Fruit fly (Drosophila melanogaster) whole organism, prepupa: ENCODE measurements around the gene CG31465.

ENCODE experiments used
- CG10631 ChIP-seq: fragments of 200-800 bp; sonication (Bioruptor generic); optimal IDR thresholded peaks from 2 replicates; lab custom pipeline; 2016; ENCODE audit warnings: missing biosample characterization, missing genetic modification characterization
- CG11762 ChIP-seq: fragments of 200-800 bp; sonication (Bioruptor generic); optimal IDR thresholded peaks from 3 replicates; lab custom pipeline; 2016; ENCODE audit warnings: missing biosample characterization, missing genetic modification characterization; ENCODE audit not compliant: insufficient read depth
- CG1621 ChIP-seq: fragments of 200-800 bp; sonication (Bioruptor generic); optimal IDR thresholded peaks from 3 replicates; lab custom pipeline; 2018; ENCODE audit warnings: missing biosample characterization, mild to moderate bottlenecking, missing genetic modification characterization
- CG32006 ChIP-seq: fragments of 200-800 bp; sonication (Bioruptor generic); optimal IDR thresholded peaks from 3 replicates; lab custom pipeline; 2017; ENCODE audit warnings: missing biosample characterization, mild to moderate bottlenecking, missing genetic modification characterization
- CG34406 ChIP-seq: fragments of 200-800 bp; sonication (Bioruptor generic); optimal IDR thresholded peaks from 3 replicates; lab custom pipeline; 2016; ENCODE audit warnings: missing biosample characterization, missing genetic modification characterization
- CG4318 ChIP-seq: fragments of 200-800 bp; sonication (Bioruptor generic); optimal IDR thresholded peaks from 3 replicates; lab custom pipeline; 2017; ENCODE audit warnings: missing biosample characterization, mild to moderate bottlenecking, missing genetic modification characterization
- CG6163 ChIP-seq: fragments of 200-800 bp; sonication (Bioruptor generic); IDR thresholded peaks from 3 replicates; pipeline ENCODE4 v1.3.6; 2022; ENCODE audit warnings: missing biosample characterization, missing genetic modification characterization
- CG6276 ChIP-seq: fragments of 200-800 bp; sonication (Bioruptor generic); optimal IDR thresholded peaks from 2 replicates; lab custom pipeline; 2017; ENCODE audit warnings: missing biosample characterization, mild to moderate bottlenecking, missing genetic modification characterization
- CG6792 ChIP-seq: fragments of 200-800 bp; sonication (Bioruptor generic); optimal IDR thresholded peaks from 3 replicates; lab custom pipeline; 2016; ENCODE audit warnings: missing biosample characterization, missing genetic modification characterization
- CG6854 ChIP-seq: fragments of 200-800 bp; sonication (Bioruptor generic); optimal IDR thresholded peaks from 2 replicates; lab custom pipeline; 2017; ENCODE audit warnings: missing biosample characterization, mild to moderate bottlenecking, missing genetic modification characterization
- CG7368 ChIP-seq: fragments of 200-800 bp; sonication (Bioruptor generic); optimal IDR thresholded peaks from 3 replicates; lab custom pipeline; 2016; ENCODE audit warnings: missing biosample characterization, missing genetic modification characterization
- CG8632 ChIP-seq: fragments of 200-800 bp; sonication (Bioruptor generic); optimal IDR thresholded peaks from 3 replicates; lab custom pipeline; 2016; ENCODE audit warnings: missing biosample characterization, missing genetic modification characterization
- CG9139 ChIP-seq: fragments of 200-800 bp; sonication (Bioruptor generic); optimal IDR thresholded peaks from 3 replicates; lab custom pipeline; 2017; ENCODE audit warnings: missing biosample characterization, mild to moderate bottlenecking, missing genetic modification characterization
- Eip75B ChIP-seq: fragments of 200-800 bp; sonication (Bioruptor generic); optimal IDR thresholded peaks from 3 replicates; lab custom pipeline; 2016; ENCODE audit warnings: missing biosample characterization, missing genetic modification characterization
- Eip78C ChIP-seq: fragments of 200-800 bp; sonication (Bioruptor generic); peaks from one replicate; lab custom pipeline; 2016; ENCODE audit warnings: missing biosample characterization, missing genetic modification characterization
- Ets21C ChIP-seq: fragments of 200-800 bp; sonication (Bioruptor generic); optimal IDR thresholded peaks from 3 replicates; lab custom pipeline; 2016; ENCODE audit warnings: missing biosample characterization, missing genetic modification characterization
- Ets96B ChIP-seq: fragments of 200-800 bp; optimal IDR thresholded peaks from 2 replicates; lab custom pipeline; 2019; ENCODE audit warnings: missing biosample characterization, mild to moderate bottlenecking, missing genetic modification characterization, moderate library complexity
- Gug ChIP-seq: fragments of 200-800 bp; sonication (Bioruptor generic); IDR thresholded peaks from 2 replicates; pipeline ENCODE4 v1.3.6; 2022; ENCODE audit warnings: missing biosample characterization, missing genetic modification characterization
- Hr39 ChIP-seq: fragments of 200-800 bp; sonication (Bioruptor generic); optimal IDR thresholded peaks from 2 replicates; lab custom pipeline; 2016; ENCODE audit warnings: missing biosample characterization, missing genetic modification characterization
- Hr4 ChIP-seq: fragments of 200-800 bp; sonication (Bioruptor generic); optimal IDR thresholded peaks from 3 replicates; lab custom pipeline; 2016; ENCODE audit warnings: missing biosample characterization, missing genetic modification characterization
- Lpt ChIP-seq: fragments of 200-800 bp; sonication (Bioruptor generic); optimal IDR thresholded peaks from 3 replicates; lab custom pipeline; 2016; ENCODE audit warnings: missing biosample characterization, missing genetic modification characterization
- Met ChIP-seq: fragments of 200-800 bp; sonication (Bioruptor generic); optimal IDR thresholded peaks from 3 replicates; lab custom pipeline; 2016; ENCODE audit warnings: missing biosample characterization, missing genetic modification characterization
- OdsH ChIP-seq: fragments of 200-800 bp; sonication (Bioruptor generic); optimal IDR thresholded peaks from 3 replicates; lab custom pipeline; 2016; ENCODE audit warnings: missing biosample characterization, missing genetic modification characterization
- Smox ChIP-seq: fragments of 200-800 bp; sonication (Bioruptor generic); optimal IDR thresholded peaks from 3 replicates; lab custom pipeline; 2016; ENCODE audit warnings: missing biosample characterization, missing genetic modification characterization
- Sox102F ChIP-seq: fragments of 200-800 bp; sonication (Bioruptor generic); optimal IDR thresholded peaks from 2 replicates; lab custom pipeline; 2016; ENCODE audit warnings: missing biosample characterization, mild to moderate bottlenecking, missing genetic modification characterization
- Sox14 ChIP-seq: fragments of 200-800 bp; sonication (Bioruptor generic); optimal IDR thresholded peaks from 3 replicates; lab custom pipeline; 2016; ENCODE audit warnings: missing biosample characterization, missing genetic modification characterization
- Sox15 ChIP-seq: fragments of 200-800 bp; sonication (Bioruptor generic); optimal IDR thresholded peaks from 3 replicates; lab custom pipeline; 2016; ENCODE audit warnings: missing biosample characterization, missing genetic modification characterization
- achi ChIP-seq: fragments of 200-800 bp; sonication (Bioruptor generic); optimal IDR thresholded peaks from 3 replicates; lab custom pipeline; 2016; ENCODE audit warnings: missing biosample characterization, missing genetic modification characterization
- cyc ChIP-seq: fragments of 200-800 bp; sonication (Bioruptor generic); optimal IDR thresholded peaks from 3 replicates; lab custom pipeline; 2016; ENCODE audit warnings: missing biosample characterization, missing genetic modification characterization
- dsx ChIP-seq: fragments of 200-800 bp; optimal IDR thresholded peaks from 3 replicates; lab custom pipeline; 2019; ENCODE audit warnings: missing biosample characterization, mild to moderate bottlenecking, missing genetic modification characterization, moderate library complexity; ENCODE audit not compliant: poor library complexity, severe bottlenecking
- esn ChIP-seq: fragments of 200-800 bp; sonication (Bioruptor generic); optimal IDR thresholded peaks from 2 replicates; lab custom pipeline; 2016; ENCODE audit warnings: missing biosample characterization, mild to moderate bottlenecking, missing genetic modification characterization, moderate library complexity
- fd59A ChIP-seq: fragments of 200-800 bp; sonication (Bioruptor generic); optimal IDR thresholded peaks from 2 replicates; lab custom pipeline; 2017; ENCODE audit warnings: missing biosample characterization, mild to moderate bottlenecking, missing genetic modification characterization, missing genetic modification reagents
- fd85E ChIP-seq: fragments of 200-800 bp; sonication (Bioruptor generic); optimal IDR thresholded peaks from 3 replicates; lab custom pipeline; 2016; ENCODE audit warnings: missing biosample characterization, missing genetic modification characterization
- lz ChIP-seq: fragments of 200-800 bp; sonication (Bioruptor generic); optimal IDR thresholded peaks from 3 replicates; lab custom pipeline; 2016; ENCODE audit warnings: missing biosample characterization, missing genetic modification characterization
- net ChIP-seq: fragments of 200-800 bp; sonication (Bioruptor generic); optimal IDR thresholded peaks from 3 replicates; lab custom pipeline; 2016; ENCODE audit warnings: missing biosample characterization, missing genetic modification characterization
- pdm3 ChIP-seq: fragments of 200-800 bp; sonication (Bioruptor generic); optimal IDR thresholded peaks from 3 replicates; lab custom pipeline; 2016; ENCODE audit warnings: missing biosample characterization, missing genetic modification characterization
- salr ChIP-seq, 2 experiments: fragments of 200-800 bp; sonication (Bioruptor generic); optimal IDR thresholded peaks; 3 replicates each; lab custom pipeline; 2016 to 2018; ENCODE audit warnings: missing biosample characterization in 2 of 2, missing genetic modification characterization in 2 of 2, mild to moderate bottlenecking in 1 of 2
- spab ChIP-seq: fragments of 200-800 bp; sonication (Bioruptor generic); optimal IDR thresholded peaks from 2 replicates; lab custom pipeline; 2017; ENCODE audit warnings: missing biosample characterization, mild to moderate bottlenecking, missing genetic modification characterization, missing genetic modification reagents
- svp ChIP-seq: fragments of 200-800 bp; sonication (Bioruptor generic); peaks from one replicate; lab custom pipeline; 2016; ENCODE audit warnings: missing biosample characterization, missing genetic modification characterization
- topi ChIP-seq: fragments of 200-800 bp; sonication (Bioruptor generic); optimal IDR thresholded peaks from 3 replicates; lab custom pipeline; 2016; ENCODE audit warnings: missing biosample characterization, missing genetic modification characterization
- vri ChIP-seq: fragments of 200-800 bp; sonication (Bioruptor generic); optimal IDR thresholded peaks from 3 replicates; lab custom pipeline; 2016; ENCODE audit warnings: missing biosample characterization, mild to moderate bottlenecking, missing genetic modification characterization

CG31465 gene

dm6 chr3R:21841474-21842376 lies 38.9 kb upstream of the CG31465 start (continued):
- TF ChIP-seq Eip75B (GFP tag; lab: Kevin White, UChicago): peak; percentile 32
- TF ChIP-seq dsx (GFP tag; lab: Kevin White, UChicago): no peak
- TF ChIP-seq salr (GFP tag; optimal IDR thresholded peaks at IDR 0.05; lab: Kevin White, UChicago): no peak
- no peak for TF ChIP-seq CG4318 (GFP tag; lab: Kevin White, UChicago)
- TF ChIP-seq CG34406 (GFP tag; lab: Kevin White, UChicago): no peak
- TF ChIP-seq cyc (GFP tag; lab: Kevin White, UChicago): peak; percentile 33
- TF ChIP-seq CG6276 (GFP tag; lab: Kevin White, UChicago): no peak
- no peak for TF ChIP-seq fd59A
- TF ChIP-seq pdm3: no peak
- TF ChIP-seq net: no peak
- TF ChIP-seq topi (GFP tag; lab: Kevin White, UChicago): peak; percentile 32
- TF ChIP-seq Sox14 (GFP tag; lab: Kevin White, UChicago): peak; percentile 1
- TF ChIP-seq Sox102F (GFP tag; lab: Kevin White, UChicago): no peak
- peak; percentile 70 for TF ChIP-seq Eip78C (GFP tag; lab: Kevin White, UChicago)
- peak; percentile 17; the same call in 1 of the 3 replicates for TF ChIP-seq CG6163 (GFP tag; lab: Robert Waterston, UW)
- peak; percentile 30 for TF ChIP-seq CG6792
- TF ChIP-seq CG8632 (GFP tag; lab: Kevin White, UChicago): no peak
- TF ChIP-seq, all 60 proteins: peak for 24

- no peak for TF ChIP-seq topi (GFP tag; lab: Kevin White, UChicago)
- TF ChIP-seq Sox102F (GFP tag; lab: Kevin White, UChicago): no peak
- TF ChIP-seq Met (GFP tag; lab: Kevin White, UChicago): no peak
- no peak for TF ChIP-seq CG6854
- no peak for TF ChIP-seq Gug (GFP tag; lab: Robert Waterston, UW)
- no peak for TF ChIP-seq cyc (GFP tag; lab: Kevin White, UChicago)
- TF ChIP-seq fd85E: no peak
- no peak for TF ChIP-seq esn (GFP tag; lab: Kevin White, UChicago)
- TF ChIP-seq Ets21C (GFP tag; lab: Kevin White, UChicago): no peak
- TF ChIP-seq CG7368 (GFP tag; lab: Kevin White, UChicago): no peak
- no peak for TF ChIP-seq spab (GFP tag; lab: Kevin White, UChicago)
- no peak for TF ChIP-seq CG32006
- no peak for TF ChIP-seq Hr39 (GFP tag; lab: Kevin White, UChicago)
- no peak for TF ChIP-seq vri
Measured at dm6 chr3R:21843665-21844064, 36.9 kb upstream of the CG31465 start, which contains the start of gene Gr93b. TSS of gene Gr93b (minus strand) at chr3R:21843765.

- TF ChIP-seq lz (GFP tag; lab: Kevin White, UChicago) (no peak), CG9139 (no peak), cyc (GFP tag; lab: Kevin White, UChicago) (no peak), CG10631 (no peak), Sox15 (GFP tag; lab: Kevin White, UChicago) (no peak), svp (GFP tag; lab: Kevin White, UChicago) (no peak), fd59A (no peak), achi (GFP tag; lab: Kevin White, UChicago) (no peak), CG11762 (GFP tag; lab: Kevin White, UChicago) (no peak)
Measured at dm6 chr3R:21845165-21845564, 35.4 kb upstream of the CG31465 start, which contains the start of gene Gr93c. TSS of gene Gr93c (minus strand) at chr3R:21845265.

- no peak for TF ChIP-seq Met (GFP tag; lab: Kevin White, UChicago)
- no peak for TF ChIP-seq CG6854
- TF ChIP-seq Eip75B (GFP tag; lab: Kevin White, UChicago): no peak
- TF ChIP-seq achi (GFP tag; lab: Kevin White, UChicago): no peak
- no peak for TF ChIP-seq OdsH
- no peak for TF ChIP-seq Lpt
- no peak for TF ChIP-seq Hr4
- TF ChIP-seq Ets96B (tag; lab: Kevin White, UChicago): no peak
- no peak for TF ChIP-seq Smox (GFP tag; lab: Kevin White, UChicago)
- no peak for TF ChIP-seq svp (GFP tag; lab: Kevin White, UChicago)
- no peak for TF ChIP-seq CG1621 (tag; lab: Kevin White, UChicago)
Measured at dm6 chr3R:21846559-21846958, 34.1 kb upstream of the CG31465 start, which contains the start of gene Gr93d. TSS of gene Gr93d (minus strand) at chr3R:21846659.
